Worm (Caenorhabditis elegans): ENCODE data around the gene F38B7.17.

F38B7.17 gene

ce11 chrV:11546795-11547194 is 2.0 kb downstream of the F38B7.17 start, which contains the start of gene F38B7.11:
Gene F38B7.11 (plus strand): TSS chrV:11547095.
- TF ChIP-seq dao-5 (tag; optimal IDR thresholded peaks at IDR 0.05) (no peak), W03F9.2 (tag; optimal IDR thresholded peaks at IDR 0.05) (no peak), him-1 (tag; optimal IDR thresholded peaks at IDR 0.05) (no peak)

- TF ChIP-seq him-1 (tag; optimal IDR thresholded peaks at IDR 0.05) (no peak), dao-5 (tag; optimal IDR thresholded peaks at IDR 0.05) (no peak), W03F9.2 (tag; optimal IDR thresholded peaks at IDR 0.05) (no peak)
Observed at ce11 chrV:11545227-11545626, 3.5 kb downstream of the F38B7.17 start, which contains the start of gene F38B7.10. Gene F38B7.10 (plus strand): TSS chrV:11545527.

ce11 chrV:11543564-11543963 is 5.2 kb downstream of the F38B7.17 start, which contains the start of gene F38B7.2:
Gene F38B7.2 (plus strand): TSS chrV:11543963.
- TF ChIP-seq W03F9.2 (tag; optimal IDR thresholded peaks at IDR 0.05), result no peak
- no peak for TF ChIP-seq dao-5 (tag; optimal IDR thresholded peaks at IDR 0.05)
- no peak for TF ChIP-seq him-1 (tag; optimal IDR thresholded peaks at IDR 0.05)

DNA sequence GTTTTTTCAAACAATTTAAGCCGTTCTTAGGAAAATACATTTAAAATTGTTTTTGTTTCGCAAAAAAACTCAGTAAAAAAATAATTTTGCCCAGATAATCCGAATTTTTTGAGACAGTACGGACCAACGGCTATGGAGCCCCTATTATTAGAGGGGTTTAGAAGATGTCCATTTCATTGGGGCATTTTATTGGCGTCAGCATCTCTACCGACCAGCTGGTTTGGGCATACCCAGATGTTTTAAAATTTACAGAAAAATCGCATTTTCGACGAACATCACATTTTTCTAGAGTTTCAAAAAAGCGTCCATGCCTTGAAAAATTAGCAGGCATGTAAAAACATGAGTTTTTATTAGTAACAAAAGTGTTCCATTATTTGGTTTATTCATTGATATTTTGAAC is 7.5 kb downstream of the F38B7.17 start:
- TF ChIP-seq him-1 (tag; optimal IDR thresholded peaks at IDR 0.05) (no peak), dao-5 (tag; optimal IDR thresholded peaks at IDR 0.05) (no peak), W03F9.2 (tag; optimal IDR thresholded peaks at IDR 0.05) (no peak)

DNA sequence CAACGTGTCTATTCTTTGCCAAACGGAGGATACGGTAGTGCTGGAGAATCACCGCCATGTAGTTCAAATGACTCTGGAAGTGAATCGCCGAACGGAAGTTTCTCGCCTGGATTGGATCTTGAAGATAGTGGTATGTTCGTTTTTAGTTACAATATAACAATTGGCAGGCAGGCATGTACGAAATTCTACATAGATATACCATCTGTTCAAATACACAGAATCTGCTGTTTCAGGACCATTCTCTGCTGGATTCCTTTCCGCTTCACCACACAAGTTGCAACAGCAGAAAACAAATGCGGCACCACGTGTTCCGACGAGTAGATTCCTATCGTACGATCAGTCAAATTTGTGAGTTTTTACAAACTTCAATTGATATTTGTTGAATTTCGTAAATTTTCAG is 9.3 kb downstream of the F38B7.17 start:
- TF ChIP-seq him-1 (tag; optimal IDR thresholded peaks at IDR 0.05), result no peak
- TF ChIP-seq dao-5 (tag; optimal IDR thresholded peaks at IDR 0.05), result no peak
- TF ChIP-seq W03F9.2 (tag; optimal IDR thresholded peaks at IDR 0.05), result no peak

DNA sequence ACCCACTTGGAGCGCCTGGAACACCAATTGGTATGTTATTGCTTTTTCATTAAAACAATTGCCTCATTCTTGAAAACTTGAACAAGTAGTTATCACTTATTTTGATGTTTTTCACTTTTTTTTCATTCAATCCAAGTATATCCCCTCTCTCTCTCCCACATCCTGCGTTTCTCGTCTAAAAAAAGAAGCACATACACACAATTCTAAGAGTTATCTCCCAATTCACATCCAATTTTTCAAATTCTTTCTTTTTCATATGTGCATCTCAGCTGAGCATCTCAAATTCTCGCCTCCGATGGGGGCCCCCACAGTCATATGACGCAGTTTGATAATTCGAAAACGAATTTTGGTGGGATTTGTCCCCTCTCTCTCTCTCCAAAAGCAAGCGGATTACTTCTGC is 12.1 kb downstream of the F38B7.17 start:
- no peak for TF ChIP-seq him-1 (tag; optimal IDR thresholded peaks at IDR 0.05)
- no peak for TF ChIP-seq dao-5 (tag; optimal IDR thresholded peaks at IDR 0.05)
- no peak for TF ChIP-seq W03F9.2 (tag; optimal IDR thresholded peaks at IDR 0.05)

- peak; percentile 40 for TF ChIP-seq W03F9.2 (tag; optimal IDR thresholded peaks at IDR 0.05)
- TF ChIP-seq dao-5 (tag; optimal IDR thresholded peaks at IDR 0.05), result no peak
- TF ChIP-seq him-1 (tag; optimal IDR thresholded peaks at IDR 0.05), result no peak
Observed at ce11 chrV:11535504-11536062, 13.2 kb downstream of the F38B7.17 start.

DNA sequence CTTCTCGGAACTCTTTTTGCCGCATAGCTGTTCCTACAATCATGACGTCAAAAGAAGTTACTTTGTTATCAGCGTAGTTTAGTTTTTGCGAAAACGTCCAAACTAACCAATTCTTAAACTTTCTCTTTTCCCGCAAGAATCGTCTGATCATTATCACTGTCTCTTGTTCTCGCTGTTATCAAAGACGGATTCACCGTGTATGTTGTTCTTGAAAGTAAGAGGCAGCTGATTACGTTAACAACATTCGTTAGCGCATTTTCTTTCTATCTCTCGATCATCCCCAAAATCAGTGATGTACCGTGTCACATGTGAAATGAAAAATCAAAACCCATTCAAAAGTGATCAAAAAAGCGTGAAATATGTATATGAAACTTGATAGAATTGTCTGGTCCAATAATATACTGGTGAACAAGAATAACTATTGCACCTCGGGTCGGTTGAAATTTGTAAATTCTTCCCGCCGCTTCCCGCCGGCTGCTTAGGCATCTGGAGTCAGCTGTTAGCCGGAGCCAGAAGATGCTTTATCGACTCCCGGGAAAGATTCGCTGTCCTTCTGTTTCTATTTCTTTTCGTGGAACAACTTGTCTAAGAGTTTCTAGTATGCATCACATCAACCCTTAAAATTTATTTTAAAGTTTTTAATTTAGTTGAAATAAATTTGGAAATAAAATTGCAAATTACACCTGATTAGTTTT is 14.1 kb downstream of the F38B7.17 start:
- TF ChIP-seq him-1 (tag; optimal IDR thresholded peaks at IDR 0.05) (no peak), W03F9.2 (tag; optimal IDR thresholded peaks at IDR 0.05) (no peak), dao-5 (tag; optimal IDR thresholded peaks at IDR 0.05) (no peak)

DNA sequence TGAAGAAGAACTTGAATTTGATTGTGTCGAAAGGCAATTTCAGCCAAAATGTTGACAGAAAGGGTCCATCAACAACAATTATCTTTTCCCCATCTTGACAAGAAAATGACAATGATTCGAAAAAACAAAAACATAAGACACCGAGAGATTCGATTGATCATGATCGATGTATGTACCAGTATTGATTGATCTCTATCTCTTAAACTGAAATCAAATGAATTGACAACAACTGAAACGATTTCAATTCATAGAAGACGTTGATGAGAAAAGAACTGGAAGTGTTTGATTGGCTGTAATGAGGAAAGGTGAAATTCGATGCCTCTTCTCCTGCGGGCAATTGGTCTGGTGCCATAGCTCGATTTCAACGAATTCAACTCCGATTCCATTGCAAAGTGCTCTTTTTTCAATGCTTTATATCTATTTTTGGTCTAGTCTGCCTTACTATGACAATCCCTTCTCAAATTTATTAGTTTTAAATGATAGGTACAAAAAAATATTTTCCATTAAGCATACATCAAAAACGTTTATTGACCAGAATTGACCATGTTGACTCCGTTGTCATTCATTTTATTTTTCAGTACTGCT is 15.3 kb downstream of the F38B7.17 start:
- no peak for TF ChIP-seq W03F9.2 (tag; optimal IDR thresholded peaks at IDR 0.05)
- TF ChIP-seq dao-5 (tag; optimal IDR thresholded peaks at IDR 0.05), result no peak

ce11 chrV:11532964-11533363 is 15.8 kb downstream of the F38B7.17 start:
- no peak for TF ChIP-seq W03F9.2 (tag; optimal IDR thresholded peaks at IDR 0.05)
- TF ChIP-seq him-1 (tag; optimal IDR thresholded peaks at IDR 0.05), result no peak
- no peak for TF ChIP-seq dao-5 (tag; optimal IDR thresholded peaks at IDR 0.05)

- no peak for TF ChIP-seq W03F9.2 (tag; optimal IDR thresholded peaks at IDR 0.05)
- TF ChIP-seq dao-5 (tag; optimal IDR thresholded peaks at IDR 0.05), result no peak
- no peak for TF ChIP-seq him-1 (tag; optimal IDR thresholded peaks at IDR 0.05)
Observed at ce11 chrV:11532535-11532853, 16.3 kb downstream of the F38B7.17 start.

ce11 chrV:11531831-11532534 is 16.8 kb downstream of the F38B7.17 start:
- TF ChIP-seq W03F9.2 (tag; optimal IDR thresholded peaks at IDR 0.05), result peak; percentile 23
- peak; percentile 43 for TF ChIP-seq dao-5 (tag; optimal IDR thresholded peaks at IDR 0.05)
- TF ChIP-seq him-1 (tag; optimal IDR thresholded peaks at IDR 0.05), result no peak

DNA sequence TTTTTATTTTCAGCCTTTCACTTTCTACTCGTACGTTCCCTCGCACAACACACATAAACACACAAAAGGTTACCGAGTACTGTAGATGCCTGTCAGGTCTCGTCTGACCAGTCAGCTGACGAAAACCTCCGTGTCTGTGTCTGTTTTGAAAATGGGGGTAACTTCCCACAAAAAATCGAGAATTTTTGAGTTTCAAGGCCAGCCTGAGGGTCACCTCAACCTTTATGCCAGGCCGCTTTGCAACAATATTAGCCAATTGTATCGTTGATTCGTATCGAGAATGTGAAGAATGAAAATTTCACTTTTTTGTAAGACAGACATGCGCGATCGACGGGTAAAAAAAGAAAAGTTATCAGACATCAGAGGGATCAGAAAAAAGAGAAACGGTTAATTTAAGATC is 17.7 kb downstream of the F38B7.17 start:
- TF ChIP-seq him-1 (tag; optimal IDR thresholded peaks at IDR 0.05), result no peak
- TF ChIP-seq W03F9.2 (tag; optimal IDR thresholded peaks at IDR 0.05), result no peak
- no peak for TF ChIP-seq dao-5 (tag; optimal IDR thresholded peaks at IDR 0.05)

- TF ChIP-seq dao-5 (tag; optimal IDR thresholded peaks at IDR 0.05) (no peak), W03F9.2 (tag; optimal IDR thresholded peaks at IDR 0.05) (no peak), him-1 (tag; optimal IDR thresholded peaks at IDR 0.05) (no peak)
Observed at ce11 chrV:11529541-11529940, 19.2 kb downstream of the F38B7.17 start.
